Worm (Caenorhabditis elegans) whole organism, midembryonic: ENCODE results near the gene glrx-22.

Experiments
- T22C8.4 ChIP-seq: fragments of 200-800 bp; sonication (Bioruptor generic); IDR thresholded peaks from 2 replicates; pipeline ENCODE4 v1.3.6; 2022; ENCODE audit warnings: missing genetic modification characterization, missing compliant biosample characterization
- klf-2 ChIP-seq: fragments of 200-800 bp; sonication (Bioruptor generic); conservative IDR thresholded peaks from 2 replicates; pipeline ENCODE4 v1.3.6; 2022; ENCODE audit warnings: missing genetic modification reagents, missing genetic modification characterization, missing compliant biosample characterization
- tab-1 ChIP-seq: fragments of 200-800 bp; sonication (Bioruptor generic); IDR thresholded peaks from 2 replicates; pipeline ENCODE4 v1.3.6; 2022; ENCODE audit warnings: missing genetic modification characterization, missing compliant biosample characterization
- ztf-23 ChIP-seq: fragments of 200-800 bp; sonication (Bioruptor generic); IDR thresholded peaks from 2 replicates; pipeline ENCODE4 v1.3.6; 2022; ENCODE audit warnings: missing genetic modification reagents, missing genetic modification characterization, missing compliant biosample characterization

DNA sequence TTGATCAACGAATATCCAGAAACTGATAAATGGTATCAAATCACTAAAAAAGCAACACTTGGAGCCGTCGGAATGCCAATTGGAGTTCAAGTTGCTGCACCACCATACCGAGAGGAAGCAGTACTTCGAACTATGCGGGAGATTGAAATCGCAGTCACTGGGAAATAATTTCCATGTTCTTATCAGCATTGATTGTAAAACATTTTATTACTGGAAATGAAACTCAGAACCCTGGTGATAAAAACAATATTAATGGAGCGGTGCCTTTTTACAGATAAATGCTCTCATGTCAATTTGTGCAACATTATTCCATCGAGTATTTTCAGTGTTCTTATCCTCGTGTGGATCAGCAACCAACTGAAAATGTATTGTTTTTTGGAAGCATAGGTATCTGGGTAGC lies 39.3 kb downstream of the glrx-22 start:
- TF ChIP-seq tab-1 (GFP tag; lab: Robert Waterston, UW) (no peak), ztf-23 (no peak), T22C8.4 (no peak), klf-2 (GFP tag; lab: Robert Waterston, UW) (no peak)
